Worm (Caenorhabditis elegans): Measurements from ENCODE around the gene ast-1.
A peak's percentile ranks its signal among the peaks of the same experiment; 100 is the strongest.

Gene ast-1

ce11 chrII:4090790-4091189 lies 44.4 kb downstream of the ast-1 start:
- no peak for TF ChIP-seq ztf-23 (GFP tag; IDR thresholded peaks at IDR 0.05)
- no peak for TF ChIP-seq tab-1 (GFP tag; IDR thresholded peaks at IDR 0.05)
- TF ChIP-seq ztf-29 (GFP tag; IDR thresholded peaks at IDR 0.05): no peak
- TF ChIP-seq med-1 (GFP tag; optimal IDR thresholded peaks at IDR 0.05; ENCODE audit: insufficient read depth): no peak
- no peak for TF ChIP-seq klf-2 (GFP tag; conservative IDR thresholded peaks at IDR 0.05)
- TF ChIP-seq flt-1 (GFP tag; IDR thresholded peaks at IDR 0.05): no peak
- no peak for TF ChIP-seq T22C8.4 (GFP tag; IDR thresholded peaks at IDR 0.05)
- TF ChIP-seq cog-1 (tag; optimal IDR thresholded peaks at IDR 0.05): no peak
- TF ChIP-seq ref-1 (GFP tag; conservative IDR thresholded peaks at IDR 0.05): no peak

- TF ChIP-seq klf-2 (GFP tag; conservative IDR thresholded peaks at IDR 0.05) (no peak), ref-1 (GFP tag; conservative IDR thresholded peaks at IDR 0.05) (no peak), ztf-29 (GFP tag; IDR thresholded peaks at IDR 0.05) (no peak), cog-1 (tag; optimal IDR thresholded peaks at IDR 0.05) (no peak), ztf-23 (GFP tag; IDR thresholded peaks at IDR 0.05) (no peak), med-1 (GFP tag; optimal IDR thresholded peaks at IDR 0.05; ENCODE audit: insufficient read depth) (no peak), T22C8.4 (GFP tag; IDR thresholded peaks at IDR 0.05) (no peak), flt-1 (GFP tag; IDR thresholded peaks at IDR 0.05) (no peak), tab-1 (GFP tag; IDR thresholded peaks at IDR 0.05) (no peak)
These were observed 46.0 kb downstream of the ast-1 start for ce11 chrII:4089183-4089582.

ce11 chrII:4085601-4086000 lies 49.6 kb downstream of the ast-1 start:
- TF ChIP-seq ref-1 (GFP tag; conservative IDR thresholded peaks at IDR 0.05) (no peak), cog-1 (tag; optimal IDR thresholded peaks at IDR 0.05) (no peak), ztf-29 (GFP tag; IDR thresholded peaks at IDR 0.05) (no peak), tab-1 (GFP tag; IDR thresholded peaks at IDR 0.05) (no peak), T22C8.4 (GFP tag; IDR thresholded peaks at IDR 0.05) (no peak), med-1 (GFP tag; optimal IDR thresholded peaks at IDR 0.05; ENCODE audit: insufficient read depth) (no peak), ztf-23 (GFP tag; IDR thresholded peaks at IDR 0.05) (no peak), flt-1 (GFP tag; IDR thresholded peaks at IDR 0.05) (no peak), klf-2 (GFP tag; conservative IDR thresholded peaks at IDR 0.05) (no peak)

ce11 chrII:4082754-4083153 lies 52.4 kb downstream of the ast-1 start, which contains the start of gene R11F4.2:
Gene R11F4.2 (plus strand): TSS chrII:4083054.
- TF ChIP-seq ztf-29 (GFP tag; IDR thresholded peaks at IDR 0.05): no peak
- no peak for TF ChIP-seq tab-1 (GFP tag; IDR thresholded peaks at IDR 0.05)
- no peak for TF ChIP-seq T22C8.4 (GFP tag; IDR thresholded peaks at IDR 0.05)
- TF ChIP-seq ref-1 (GFP tag; conservative IDR thresholded peaks at IDR 0.05): no peak
- no peak for TF ChIP-seq cog-1 (tag; optimal IDR thresholded peaks at IDR 0.05)
- no peak for TF ChIP-seq med-1 (GFP tag; optimal IDR thresholded peaks at IDR 0.05; ENCODE audit: insufficient read depth)
- TF ChIP-seq flt-1 (GFP tag; IDR thresholded peaks at IDR 0.05): no peak
- no peak for TF ChIP-seq ztf-23 (GFP tag; IDR thresholded peaks at IDR 0.05)
- TF ChIP-seq klf-2 (GFP tag; conservative IDR thresholded peaks at IDR 0.05): no peak

- TF ChIP-seq ztf-23 (GFP tag; IDR thresholded peaks at IDR 0.05): no peak
- no peak for TF ChIP-seq tab-1 (GFP tag; IDR thresholded peaks at IDR 0.05)
- no peak for TF ChIP-seq klf-2 (GFP tag; conservative IDR thresholded peaks at IDR 0.05)
- peak; percentile 64; the same call in 1 of the 2 replicates for TF ChIP-seq ztf-29 (GFP tag; IDR thresholded peaks at IDR 0.05)
- no peak for TF ChIP-seq cog-1 (tag; optimal IDR thresholded peaks at IDR 0.05)
These were observed 53.3 kb downstream of the ast-1 start for ce11 chrII:4081891-4082290.

- no peak for TF ChIP-seq cog-1 (tag; optimal IDR thresholded peaks at IDR 0.05)
- TF ChIP-seq ref-1 (GFP tag; conservative IDR thresholded peaks at IDR 0.05): no peak
- TF ChIP-seq med-1 (GFP tag; optimal IDR thresholded peaks at IDR 0.05; ENCODE audit: insufficient read depth): no peak
- TF ChIP-seq tab-1 (GFP tag; IDR thresholded peaks at IDR 0.05): no peak
- TF ChIP-seq ztf-29 (GFP tag; IDR thresholded peaks at IDR 0.05): no peak
- no peak for TF ChIP-seq ztf-23 (GFP tag; IDR thresholded peaks at IDR 0.05)
- no peak for TF ChIP-seq klf-2 (GFP tag; conservative IDR thresholded peaks at IDR 0.05)
- TF ChIP-seq flt-1 (GFP tag; IDR thresholded peaks at IDR 0.05): no peak
- no peak for TF ChIP-seq T22C8.4 (GFP tag; IDR thresholded peaks at IDR 0.05)
These were observed 54.0 kb downstream of the ast-1 start for ce11 chrII:4081141-4081540.

Measured in whole organism, midembryonic.